Worm (Caenorhabditis elegans) whole organism, young adult: ENCODE data around the gene ctns-1.

Source experiments
- F23B12.7 ChIP-seq: sonication (generic microtip); optimal IDR thresholded peaks from 2 replicates; lab custom pipeline; 2017; ENCODE audit warnings: missing genetic modification characterization, mild to moderate bottlenecking, missing compliant biosample characterization, antibody characterized with exemption, moderate library complexity; ENCODE audit not compliant: insufficient read depth
- F33H1.4 ChIP-seq: fragments of 200-800 bp; sonication (Bioruptor generic); IDR thresholded peaks from 2 replicates; pipeline ENCODE4 v1.3.6; 2022; ENCODE audit warnings: missing genetic modification reagents, missing genetic modification characterization, missing compliant biosample characterization
- F52B5.7 ChIP-seq: sonication (generic microtip); optimal IDR thresholded peaks from 2 replicates; lab custom pipeline; 2016; ENCODE audit warnings: mild to moderate bottlenecking, missing genetic modification characterization, missing compliant biosample characterization
- F55B11.4 ChIP-seq: sonication (generic microtip); optimal IDR thresholded peaks from 2 replicates; lab custom pipeline; 2016; ENCODE audit warnings: missing compliant biosample characterization, missing genetic modification characterization, borderline replicate concordance; ENCODE audit not compliant: insufficient read depth
- attf-3 ChIP-seq: fragments of 200-800 bp; sonication (Bioruptor generic); conservative IDR thresholded peaks from 2 replicates; pipeline ENCODE4 v1.3.6; 2022; ENCODE audit warnings: missing genetic modification reagents, missing genetic modification characterization, missing compliant biosample characterization
- attf-5 ChIP-seq: fragments of 200-800 bp; sonication (Bioruptor generic); optimal IDR thresholded peaks from 2 replicates; lab custom pipeline; 2018; ENCODE audit warnings: mild to moderate bottlenecking, missing genetic modification characterization, missing compliant biosample characterization
- ccch-3 ChIP-seq: fragments of 200-800 bp; sonication (Bioruptor generic); optimal IDR thresholded peaks from 2 replicates; lab custom pipeline; 2018; ENCODE audit warnings: mild to moderate bottlenecking, missing genetic modification characterization, missing compliant biosample characterization
- ceh-27 ChIP-seq: fragments of 200-800 bp; sonication (Bioruptor generic); optimal IDR thresholded peaks from 2 replicates; lab custom pipeline; 2018; ENCODE audit warnings: mild to moderate bottlenecking, missing genetic modification characterization, moderate library complexity, missing compliant biosample characterization
- ceh-40 ChIP-seq: fragments of 200-800 bp; sonication (Bioruptor generic); IDR thresholded peaks from 2 replicates; pipeline ENCODE4 v1.3.6; 2022; ENCODE audit warnings: missing genetic modification characterization, missing compliant biosample characterization
- ceh-58 ChIP-seq: fragments of 200-800 bp; sonication (Bioruptor generic); IDR thresholded peaks from 2 replicates; pipeline ENCODE4 v1.3.6; 2022; ENCODE audit warnings: missing genetic modification characterization, missing compliant biosample characterization
- ceh-79 ChIP-seq: sonication (generic microtip); optimal IDR thresholded peaks from 2 replicates; lab custom pipeline; 2017; ENCODE audit warnings: mild to moderate bottlenecking, missing genetic modification characterization, missing compliant biosample characterization
- dox-1 ChIP-seq: fragments of 200-800 bp; sonication (Bioruptor generic); IDR thresholded peaks from 2 replicates; pipeline ENCODE4 v1.3.6; 2022; ENCODE audit warnings: missing genetic modification reagents, missing genetic modification characterization, missing compliant biosample characterization
- dpl-1 ChIP-seq: fragments of 150-350 bp; optimal IDR thresholded peaks from 2 replicates; lab custom pipeline; 2014; ENCODE audit warnings: missing biosample characterization, missing genetic modification reagents, missing genetic modification characterization
- efl-1 ChIP-seq: fragments of 150-350 bp; optimal IDR thresholded peaks from 2 replicates; lab custom pipeline; 2014; ENCODE audit warnings: missing biosample characterization, missing genetic modification reagents, missing genetic modification characterization
- ekl-4 ChIP-seq: fragments of 200-800 bp; sonication (Bioruptor generic); IDR thresholded peaks from 2 replicates; pipeline ENCODE4 v1.3.6; 2022; ENCODE audit warnings: missing genetic modification reagents, missing genetic modification characterization, missing compliant biosample characterization
- hlh-12 ChIP-seq: sonication (generic microtip); optimal IDR thresholded peaks from 2 replicates; lab custom pipeline; 2016; ENCODE audit warnings: missing genetic modification characterization, missing compliant biosample characterization
- hsf-1 ChIP-seq: fragments of 200-800 bp; sonication (Bioruptor generic); IDR thresholded peaks from 2 replicates; pipeline ENCODE4 v1.3.6; 2022; ENCODE audit warnings: missing genetic modification reagents, missing genetic modification characterization, missing compliant biosample characterization
- lin-54 ChIP-seq: fragments of 200-800 bp; sonication (Bioruptor generic); optimal IDR thresholded peaks from 2 replicates; lab custom pipeline; 2018; ENCODE audit warnings: mild to moderate bottlenecking, missing genetic modification characterization, missing compliant biosample characterization
- lir-1 ChIP-seq: fragments of 200-800 bp; sonication (Bioruptor generic); conservative IDR thresholded peaks from 2 replicates; pipeline ENCODE4 v1.3.6; 2022; ENCODE audit warnings: missing genetic modification reagents, missing genetic modification characterization, missing compliant biosample characterization
- lsl-1 ChIP-seq: fragments of 200-800 bp; sonication (Bioruptor generic); optimal IDR thresholded peaks from 2 replicates; lab custom pipeline; 2018; ENCODE audit warnings: mild to moderate bottlenecking, missing genetic modification characterization, moderate library complexity, missing compliant biosample characterization
- madf-6 ChIP-seq: fragments of 200-800 bp; sonication (Bioruptor generic); IDR thresholded peaks from 2 replicates; pipeline ENCODE4 v1.3.6; 2022; ENCODE audit warnings: missing genetic modification reagents, missing genetic modification characterization, missing compliant biosample characterization
- mcd-1 ChIP-seq: fragments of 200-800 bp; sonication (Bioruptor generic); IDR thresholded peaks from 2 replicates; pipeline ENCODE4 v1.3.6; 2022; ENCODE audit warnings: missing genetic modification reagents, missing genetic modification characterization, missing compliant biosample characterization
- mel-28 ChIP-seq: sonication (generic microtip); optimal IDR thresholded peaks from 2 replicates; lab custom pipeline; 2016; ENCODE audit warnings: borderline replicate concordance, mild to moderate bottlenecking, missing genetic modification characterization, missing compliant biosample characterization
- nfya-2 ChIP-seq: fragments of 200-800 bp; sonication (Bioruptor generic); IDR thresholded peaks from 2 replicates; pipeline ENCODE4 v1.3.6; 2022; ENCODE audit warnings: missing genetic modification reagents, missing genetic modification characterization, missing compliant biosample characterization
- nhr-80 ChIP-seq: sonication (generic microtip); optimal IDR thresholded peaks from 2 replicates; lab custom pipeline; 2016; ENCODE audit warnings: missing genetic modification characterization, missing compliant biosample characterization
- nhr-90 ChIP-seq: sonication (generic microtip); optimal IDR thresholded peaks from 2 replicates; lab custom pipeline; 2016; ENCODE audit warnings: missing genotype, mild to moderate bottlenecking, missing genetic modification characterization, missing compliant biosample characterization
- rcor-1 ChIP-seq: fragments of 200-800 bp; sonication (Bioruptor generic); IDR thresholded peaks from 2 replicates; pipeline ENCODE4 v1.3.6; 2022; ENCODE audit warnings: missing genetic modification reagents, missing genetic modification characterization, missing compliant biosample characterization
- rpc-1 ChIP-seq, 2 experiments: fragments of 150-350 bp in 1 of 2; sonication (generic microtip) in 1 of 2; optimal IDR thresholded peaks; 2 replicates each; lab custom pipeline; 2014 to 2018; ENCODE audit warnings: missing biosample characterization in 1 of 2, missing genetic modification characterization in 1 of 2, missing genetic modification reagents in 1 of 2, missing genotype in 1 of 2
- snpc-1.1 ChIP-seq: sonication (generic microtip); optimal IDR thresholded peaks from 2 replicates; lab custom pipeline; 2017; ENCODE audit warnings: missing genetic modification characterization, mild to moderate bottlenecking, missing compliant biosample characterization, antibody characterized with exemption, moderate library complexity, missing genotype, missing genetic modification reagents; ENCODE audit not compliant: insufficient read depth
- snpc-1.3 ChIP-seq: sonication (generic microtip); optimal IDR thresholded peaks from 2 replicates; lab custom pipeline; 2017; ENCODE audit warnings: missing genetic modification characterization, mild to moderate bottlenecking, missing compliant biosample characterization, antibody characterized with exemption, moderate library complexity, missing genotype, missing genetic modification reagents; ENCODE audit not compliant: insufficient read depth
- snpc-3.4 ChIP-seq: sonication (generic microtip); optimal IDR thresholded peaks from 2 replicates; lab custom pipeline; 2017; ENCODE audit warnings: missing genetic modification characterization, mild to moderate bottlenecking, missing compliant biosample characterization, antibody characterized with exemption, moderate library complexity, missing genotype, missing genetic modification reagents
- snpc-4 ChIP-seq, 5 experiments: fragments of 150-350 bp in 1 of 5; sonication (generic microtip) in 4 of 5; optimal IDR thresholded peaks; 2 replicates each; lab custom pipeline; 2014 to 2018; ENCODE audit warnings: missing genetic modification characterization in 5 of 5, missing biosample characterization in 3 of 5, antibody characterized with exemption in 2 of 5, mild to moderate bottlenecking in 2 of 5, missing compliant biosample characterization in 2 of 5, missing genotype in 2 of 5, moderate library complexity in 2 of 5, missing genetic modification reagents in 1 of 5
- tbx-9 ChIP-seq: sonication (generic microtip); optimal IDR thresholded peaks from 2 replicates; lab custom pipeline; 2016; ENCODE audit warnings: borderline replicate concordance, missing genetic modification characterization, inconsistent platforms, missing compliant biosample characterization
- unc-130 ChIP-seq: sonication (generic microtip); optimal IDR thresholded peaks from 2 replicates; lab custom pipeline; 2016; ENCODE audit warnings: missing genetic modification reagents, missing genetic modification characterization, missing compliant biosample characterization
- unc-62 ChIP-seq: fragments of 150-350 bp; optimal IDR thresholded peaks from 2 replicates; lab custom pipeline; 2014; ENCODE audit warnings: missing biosample characterization, missing genetic modification reagents, missing genetic modification characterization
- xnd-1 ChIP-seq: sonication (generic microtip); optimal IDR thresholded peaks from 2 replicates; lab custom pipeline; 2016; ENCODE audit warnings: missing genotype, missing genetic modification reagents, missing genetic modification characterization, missing compliant biosample characterization
- ztf-18 ChIP-seq: sonication (generic microtip); optimal IDR thresholded peaks from 2 replicates; lab custom pipeline; 2016; ENCODE audit warnings: missing genotype, mild to moderate bottlenecking, missing genetic modification characterization, missing compliant biosample characterization
- ztf-28 ChIP-seq: fragments of 200-800 bp; sonication (Bioruptor generic); IDR thresholded peaks from 2 replicates; pipeline ENCODE4 v1.3.6; 2022; ENCODE audit warnings: missing genetic modification reagents, missing genetic modification characterization, missing compliant biosample characterization
- ztf-3 ChIP-seq: fragments of 200-800 bp; sonication (Bioruptor generic); optimal IDR thresholded peaks from 2 replicates; lab custom pipeline; 2018; ENCODE audit warnings: mild to moderate bottlenecking, missing genetic modification characterization, missing compliant biosample characterization

ctns-1 gene

ce11 chrII:8170374-8170773 is 33.7 kb upstream of the ctns-1 start, which contains the start of gene T05C12.11:
T05C12.11 (minus strand) TSS chrII:8170474.
- no peak for TF ChIP-seq mel-28 (tag; lab: Kevin White, UChicago)
- no peak for TF ChIP-seq xnd-1 (tag; lab: Kevin White, UChicago)
- no peak for TF ChIP-seq hlh-12
- no peak for TF ChIP-seq snpc-3.4

- TF ChIP-seq nhr-90 (tag; lab: Kevin White, UChicago) = no peak
- no peak for TF ChIP-seq nfya-2 (GFP tag; lab: Robert Waterston, UW)
- TF ChIP-seq tbx-9 (tag; lab: Kevin White, UChicago) = no peak
- TF ChIP-seq unc-62 (GFP tag; lab: Kevin White, UChicago) = no peak
- no peak for TF ChIP-seq nhr-80
- TF ChIP-seq snpc-1.3 (tag; lab: Kevin White, UChicago) = no peak
- TF ChIP-seq snpc-4 (GFP tag; optimal IDR thresholded peaks at IDR 0.05; lab: Kevin White, UChicago) = no peak
- TF ChIP-seq snpc-4 (tag; optimal IDR thresholded peaks at IDR 0.05; lab: Kevin White, UChicago) = no peak
- TF ChIP-seq ceh-58 = no peak
- TF ChIP-seq ceh-40 (GFP tag; lab: Robert Waterston, UW) = no peak
These were observed 32.6 kb upstream of the ctns-1 start, which contains the start of gene T05C12.15 for ce11 chrII:8169283-8169682. T05C12.15 (plus strand) TSS chrII:8169583.

ce11 chrII:8162120-8162648 is 25.5 kb upstream of the ctns-1 start, which contains the start of the genes emb-27 and rrf-3:
emb-27 (minus strand) TSS chrII:8162170.
rrf-3 (plus strand) TSS chrII:8162465.
- TF ChIP-seq hlh-12 = no peak
- peak; percentile 83 for TF ChIP-seq attf-5 (GFP tag; lab: Kevin White, UChicago)
- no peak for TF ChIP-seq F52B5.7 (tag; lab: Kevin White, UChicago)
- TF ChIP-seq efl-1 = peak; percentile 83
- TF ChIP-seq F33H1.4 (GFP tag; lab: Robert Waterston, UW) = peak; percentile 35; the same call in 1 of the 2 replicates
- TF ChIP-seq madf-6 (GFP tag; lab: Robert Waterston, UW) = peak; percentile 48
- no peak for TF ChIP-seq ccch-3
- no peak for TF ChIP-seq F23B12.7
- peak; percentile 51 for TF ChIP-seq lin-54 (GFP tag; lab: Kevin White, UChicago)
- peak; percentile 76 for TF ChIP-seq mcd-1 (GFP tag; lab: Robert Waterston, UW)
- TF ChIP-seq lir-1 (GFP tag; lab: Robert Waterston, UW) = no peak
- TF ChIP-seq lsl-1 (GFP tag; lab: Kevin White, UChicago) = peak; percentile 26
- no peak for TF ChIP-seq dox-1 (GFP tag; lab: Robert Waterston, UW)
- TF ChIP-seq rcor-1 (GFP tag; lab: Robert Waterston, UW) = no peak
- TF ChIP-seq snpc-1.3 (tag; lab: Kevin White, UChicago) = no peak
- no peak for TF ChIP-seq xnd-1 (tag; lab: Kevin White, UChicago)
- peak; percentile 51 for TF ChIP-seq dpl-1 (GFP tag; lab: Kevin White, UChicago)
- TF ChIP-seq unc-130 = no peak
- peak; percentile 12 for TF ChIP-seq ztf-18
- TF ChIP-seq ceh-27 = no peak
- TF ChIP-seq attf-3 (GFP tag; lab: Robert Waterston, UW) = peak; percentile 88

- TF ChIP-seq dox-1 (GFP tag; lab: Robert Waterston, UW) = no peak
These were observed 24.2 kb upstream of the ctns-1 start for ce11 chrII:8160916-8161315.

- TF ChIP-seq snpc-1.1 (tag; lab: Kevin White, UChicago) (no peak), rcor-1 (GFP tag; lab: Robert Waterston, UW) (no peak), F52B5.7 (tag; lab: Kevin White, UChicago) (no peak), nhr-90 (tag; lab: Kevin White, UChicago) (no peak), ztf-28 (GFP tag; lab: Robert Waterston, UW) (no peak), hsf-1 (GFP tag; lab: Robert Waterston, UW) (no peak), mel-28 (tag; lab: Kevin White, UChicago) (no peak), ekl-4 (no peak), ztf-3 (GFP tag; lab: Kevin White, UChicago) (no peak), xnd-1 (tag; lab: Kevin White, UChicago) (peak; percentile 13), ceh-79 (tag; lab: Kevin White, UChicago) (no peak), rpc-1 (optimal IDR thresholded peaks at IDR 0.05; lab: Kevin White, UChicago) (no peak), rpc-1 (tag; optimal IDR thresholded peaks at IDR 0.05; lab: Kevin White, UChicago) (no peak), F55B11.4 (tag; lab: Kevin White, UChicago) (no peak), unc-62 (GFP tag; lab: Kevin White, UChicago) (no peak)
These were observed 21.3 kb upstream of the ctns-1 start, which contains the start of gene pch-2 for ce11 chrII:8157991-8158390. pch-2 (plus strand) TSS chrII:8158349.
